ENCODE assay signal across 1 fruit fly cellular context in genomic region chr3R:25631079-25631478, dm6.
A peak's percentile ranks its signal among the peaks of the same experiment; 100 is the strongest.
TF ChIP-seq lines count a peak whose summit lies in the region.

No protein-coding gene starts in this region.

TF ChIP-seq in whole organism, embryonic, 481 proteins besides CTCF, POLR2A, EP300 and RAD21 (continued from another document and continues in another):
- peak; percentile 44; the same call in 1 of the 2 replicates for TF ChIP-seq Taf1 (GFP tag; IDR thresholded peaks at IDR 0.05; lab: Robert Waterston, UW)
- TF ChIP-seq nmo (GFP tag; optimal IDR thresholded peaks at IDR 0.05; lab: Kevin White, UChicago), result peak; percentile 58
- TF ChIP-seq fd102C (GFP tag; optimal IDR thresholded peaks at IDR 0.05; lab: Kevin White, UChicago), result no peak
- peak; percentile 95 for TF ChIP-seq sens (GFP tag; lab: Kevin White, UChicago)
- TF ChIP-seq usp (GFP tag; optimal IDR thresholded peaks at IDR 0.05; lab: Kevin White, UChicago), result no peak
- TF ChIP-seq CG18599 (GFP tag; optimal IDR thresholded peaks at IDR 0.05; lab: Kevin White, UChicago), result peak; percentile 90
- TF ChIP-seq cg (GFP tag; optimal IDR thresholded peaks at IDR 0.05; lab: Kevin White, UChicago), result no peak
- no peak; the same call in 1 of the 2 replicates for TF ChIP-seq Lim3 (GFP tag; IDR thresholded peaks at IDR 0.05; lab: Robert Waterston, UW)
- TF ChIP-seq CG3838 (GFP tag; optimal IDR thresholded peaks at IDR 0.05; lab: Kevin White, UChicago), result no peak
- no peak for TF ChIP-seq Nf-YB (GFP tag; optimal IDR thresholded peaks at IDR 0.05; lab: Kevin White, UChicago)
- peak; percentile 56 for TF ChIP-seq croc (GFP tag; conservative IDR thresholded peaks at IDR 0.05; lab: Robert Waterston, UW)
- TF ChIP-seq Pdp1 (GFP tag; optimal IDR thresholded peaks at IDR 0.05; lab: Kevin White, UChicago), result peak; percentile 56 to 60
- peak; percentile 59 for TF ChIP-seq scrt (GFP tag; optimal IDR thresholded peaks at IDR 0.05; lab: Kevin White, UChicago)
- peak; percentile 60 for TF ChIP-seq onecut (GFP tag; IDR thresholded peaks at IDR 0.05; lab: Robert Waterston, UW)
- no peak for TF ChIP-seq pzg (GFP tag; optimal IDR thresholded peaks at IDR 0.05; lab: Kevin White, UChicago)
- TF ChIP-seq zf30C (GFP tag; optimal IDR thresholded peaks at IDR 0.05; lab: Kevin White, UChicago), result peak; percentile 77
- peak; percentile 55 for TF ChIP-seq her (GFP tag; optimal IDR thresholded peaks at IDR 0.05; lab: Kevin White, UChicago)
- peak; percentile 11 for TF ChIP-seq Ets97D (GFP tag; optimal IDR thresholded peaks at IDR 0.05; lab: Kevin White, UChicago)
- no peak for TF ChIP-seq CG6683 (GFP tag; optimal IDR thresholded peaks at IDR 0.05; lab: Kevin White, UChicago)
- no peak for TF ChIP-seq cad (GFP tag; optimal IDR thresholded peaks at IDR 0.05; lab: Kevin White, UChicago)
- peak; percentile 20 for TF ChIP-seq CG6654 (GFP tag; optimal IDR thresholded peaks at IDR 0.05; lab: Kevin White, UChicago)
- peak; percentile 13 for TF ChIP-seq fd64A (GFP tag; optimal IDR thresholded peaks at IDR 0.05; lab: Kevin White, UChicago)
- no peak for TF ChIP-seq CG15073 (GFP tag; optimal IDR thresholded peaks at IDR 0.05; lab: Kevin White, UChicago)
- no peak for TF ChIP-seq CG30020 (tag; optimal IDR thresholded peaks at IDR 0.05; lab: Kevin White, UChicago)
- TF ChIP-seq CG1792 (GFP tag; optimal IDR thresholded peaks at IDR 0.05; lab: Kevin White, UChicago), result peak; percentile 61
- TF ChIP-seq dmrt11E (tag; optimal IDR thresholded peaks at IDR 0.05; lab: Kevin White, UChicago), result peak; percentile 33
- TF ChIP-seq CG9727 (GFP tag; optimal IDR thresholded peaks at IDR 0.05; lab: Kevin White, UChicago), result peak; percentile 56
- peak; percentile 64; the same call in 2 of the 3 replicates for TF ChIP-seq Aef1 (GFP tag; IDR thresholded peaks at IDR 0.05; lab: Robert Waterston, UW)
- TF ChIP-seq CG17912 (GFP tag; optimal IDR thresholded peaks at IDR 0.05; lab: Kevin White, UChicago), result no peak
- peak; percentile 72 for TF ChIP-seq CG10979 (tag; optimal IDR thresholded peaks at IDR 0.05; lab: Kevin White, UChicago)
- peak; percentile 56 for TF ChIP-seq CG13296 (GFP tag; optimal IDR thresholded peaks at IDR 0.05; lab: Kevin White, UChicago)
- TF ChIP-seq CG16863 (GFP tag; optimal IDR thresholded peaks at IDR 0.05; lab: Kevin White, UChicago), result peak; percentile 70
- TF ChIP-seq Max (GFP tag; optimal IDR thresholded peaks at IDR 0.05; lab: Kevin White, UChicago), result peak; percentile 17
- peak; percentile 57 for TF ChIP-seq Ssrp (tag; optimal IDR thresholded peaks at IDR 0.05; lab: Kevin White, UChicago)
- TF ChIP-seq dm (GFP tag; optimal IDR thresholded peaks at IDR 0.05; lab: Kevin White, UChicago), result peak; percentile 9
- peak; percentile 37 to 71 for TF ChIP-seq Hr51 (GFP tag; optimal IDR thresholded peaks at IDR 0.05; lab: Kevin White, UChicago)
- TF ChIP-seq MBD-R2 (GFP tag; IDR thresholded peaks at IDR 0.05; lab: Robert Waterston, UW), result peak; percentile 34; the same call in 1 of the 2 replicates
- TF ChIP-seq ab (GFP tag; optimal IDR thresholded peaks at IDR 0.05; lab: Kevin White, UChicago), result peak; percentile 29
- TF ChIP-seq corto (GFP tag; optimal IDR thresholded peaks at IDR 0.05; lab: Kevin White, UChicago), result no peak
- no peak for TF ChIP-seq CG10321 (GFP tag; IDR thresholded peaks at IDR 0.05; lab: Robert Waterston, UW)
- TF ChIP-seq mam (GFP tag; optimal IDR thresholded peaks at IDR 0.05; lab: Kevin White, UChicago), result peak; percentile 75
- TF ChIP-seq Sry-β (GFP tag; optimal IDR thresholded peaks at IDR 0.05; lab: Kevin White, UChicago), result no peak
- no peak for TF ChIP-seq lov (optimal IDR thresholded peaks at IDR 0.05; lab: Kevin White, UChicago)
- TF ChIP-seq lov (GFP tag; IDR thresholded peaks at IDR 0.05; lab: Robert Waterston, UW), result no peak
- TF ChIP-seq zfh1 (GFP tag; IDR thresholded peaks at IDR 0.05; lab: Robert Waterston, UW), result peak; percentile 72
- peak; percentile 20 for TF ChIP-seq NC2β (GFP tag; optimal IDR thresholded peaks at IDR 0.05; lab: Kevin White, UChicago)
- peak; percentile 63 for TF ChIP-seq HmgZ (tag; optimal IDR thresholded peaks at IDR 0.05; lab: Kevin White, UChicago)
- TF ChIP-seq p53 (GFP tag; optimal IDR thresholded peaks at IDR 0.05; lab: Kevin White, UChicago), result no peak
- TF ChIP-seq otp (GFP tag; IDR thresholded peaks at IDR 0.05; lab: Robert Waterston, UW), result peak; percentile 49; the same call in 1 of the 3 replicates
- TF ChIP-seq Oaz (GFP tag; IDR thresholded peaks at IDR 0.05; lab: Robert Waterston, UW), result 0 out of 2 replicates have a peak, but pooled peaks have one; percentile 11
- TF ChIP-seq lola (GFP tag; optimal IDR thresholded peaks at IDR 0.05; lab: Kevin White, UChicago), result peak in 1 of 3 experiments; percentile 39
- no peak for TF ChIP-seq CG13287 (GFP tag; IDR thresholded peaks at IDR 0.05; lab: Robert Waterston, UW; ENCODE audit: partially characterized antibody)
- TF ChIP-seq unpg (GFP tag; optimal IDR thresholded peaks at IDR 0.05; lab: Kevin White, UChicago), result peak; percentile 72
- no peak for TF ChIP-seq HLHmδ (GFP tag; optimal IDR thresholded peaks at IDR 0.05; lab: Kevin White, UChicago)
- no peak for TF ChIP-seq CG4854 (GFP tag; optimal IDR thresholded peaks at IDR 0.05; lab: Kevin White, UChicago)
- TF ChIP-seq Oli (tag; optimal IDR thresholded peaks at IDR 0.05; lab: Kevin White, UChicago), result peak; percentile 68
- TF ChIP-seq crc (GFP tag; optimal IDR thresholded peaks at IDR 0.05; lab: Kevin White, UChicago), result peak; percentile 56
- no peak for TF ChIP-seq peb (GFP tag; IDR thresholded peaks at IDR 0.05; lab: Robert Waterston, UW)
- TF ChIP-seq CG1024 (GFP tag; IDR thresholded peaks at IDR 0.05; lab: Robert Waterston, UW), result peak; percentile 60
- peak; percentile 57 for TF ChIP-seq E2f1 (GFP tag; IDR thresholded peaks at IDR 0.05; lab: Robert Waterston, UW)
- peak; percentile 72 for TF ChIP-seq PHDP (tag; optimal IDR thresholded peaks at IDR 0.05; lab: Kevin White, UChicago)
- TF ChIP-seq Atf3 (GFP tag; optimal IDR thresholded peaks at IDR 0.05; lab: Kevin White, UChicago), result peak; percentile 11
- peak; percentile 62 for TF ChIP-seq Meics (GFP tag; optimal IDR thresholded peaks at IDR 0.05; lab: Kevin White, UChicago)
- peak; percentile 55 for TF ChIP-seq CG12219 (GFP tag; optimal IDR thresholded peaks at IDR 0.05; lab: Kevin White, UChicago)
- TF ChIP-seq grn (GFP tag; optimal IDR thresholded peaks at IDR 0.05; lab: Kevin White, UChicago), result no peak
- TF ChIP-seq chinmo (GFP tag; IDR thresholded peaks at IDR 0.05; lab: Robert Waterston, UW; ENCODE audit: partially characterized antibody), result no peak
- no peak for TF ChIP-seq unc-4 (GFP tag; IDR thresholded peaks at IDR 0.05; lab: Robert Waterston, UW; ENCODE audit: partially characterized antibody)
- no peak for TF ChIP-seq pita (GFP tag; optimal IDR thresholded peaks at IDR 0.05; lab: Kevin White, UChicago)
- peak; percentile 6 for TF ChIP-seq CG15696 (tag; optimal IDR thresholded peaks at IDR 0.05; lab: Kevin White, UChicago)
- TF ChIP-seq CG10654 (GFP tag; optimal IDR thresholded peaks at IDR 0.05; lab: Kevin White, UChicago), result peak; percentile 45
- TF ChIP-seq Fer3 (tag; optimal IDR thresholded peaks at IDR 0.05; lab: Kevin White, UChicago), result peak; percentile 70
- peak in 1 of 2 experiments; percentile 1 for TF ChIP-seq crp (GFP tag; optimal IDR thresholded peaks at IDR 0.05; lab: Kevin White, UChicago)
- TF ChIP-seq amos (GFP tag; IDR thresholded peaks at IDR 0.05; lab: Robert Waterston, UW; ENCODE audit: partially characterized antibody), result no peak
- no peak for TF ChIP-seq sc (optimal IDR thresholded peaks at IDR 0.05; lab: Kevin White, UChicago)
- peak; percentile 63 for TF ChIP-seq sc (GFP tag; optimal IDR thresholded peaks at IDR 0.05; lab: Kevin White, UChicago)
- TF ChIP-seq pros (GFP tag; optimal IDR thresholded peaks at IDR 0.05; lab: Kevin White, UChicago), result peak; percentile 91
- TF ChIP-seq salm (tag; optimal IDR thresholded peaks at IDR 0.05; lab: Kevin White, UChicago), result peak; percentile 1
- no peak for TF ChIP-seq BEAF-32 (GFP tag; optimal IDR thresholded peaks at IDR 0.05; lab: Kevin White, UChicago)
- TF ChIP-seq CG14050 (GFP tag; IDR thresholded peaks at IDR 0.05; lab: Robert Waterston, UW), result peak; percentile 57; the same call in 2 of the 3 replicates
- TF ChIP-seq esg (GFP tag; conservative IDR thresholded peaks at IDR 0.05; lab: Robert Waterston, UW), result peak; percentile 75
- peak; percentile 47 for TF ChIP-seq CG1233 (GFP tag; optimal IDR thresholded peaks at IDR 0.05; lab: Kevin White, UChicago)
- TF ChIP-seq pfk (GFP tag; optimal IDR thresholded peaks at IDR 0.05; lab: Kevin White, UChicago), result no peak
- peak; percentile 46 for TF ChIP-seq sd (tag; optimal IDR thresholded peaks at IDR 0.05; lab: Kevin White, UChicago)
- peak; percentile 58 for TF ChIP-seq pho (GFP tag; optimal IDR thresholded peaks at IDR 0.05; lab: Kevin White, UChicago)
- no peak for TF ChIP-seq Hmx (GFP tag; optimal IDR thresholded peaks at IDR 0.05; lab: Kevin White, UChicago)
- peak; percentile 47 for TF ChIP-seq CG3407 (GFP tag; optimal IDR thresholded peaks at IDR 0.05; lab: Kevin White, UChicago)
- peak; percentile 70 for TF ChIP-seq seq (GFP tag; IDR thresholded peaks at IDR 0.05; lab: Robert Waterston, UW)
- peak; percentile 61 for TF ChIP-seq CG10209 (GFP tag; optimal IDR thresholded peaks at IDR 0.05; lab: Kevin White, UChicago)
- no peak for TF ChIP-seq Vsx1 (GFP tag; optimal IDR thresholded peaks at IDR 0.05; lab: Kevin White, UChicago)
- peak; percentile 73 for TF ChIP-seq CG13424 (tag; optimal IDR thresholded peaks at IDR 0.05; lab: Kevin White, UChicago)
- TF ChIP-seq Rfx (GFP tag; IDR thresholded peaks at IDR 0.05; lab: Robert Waterston, UW), result peak; percentile 69
- TF ChIP-seq CG12942 (GFP tag; optimal IDR thresholded peaks at IDR 0.05; lab: Kevin White, UChicago), result no peak
- peak; percentile 10 for TF ChIP-seq CG13123 (GFP tag; optimal IDR thresholded peaks at IDR 0.05; lab: Kevin White, UChicago)
- peak; percentile 44 for TF ChIP-seq NK7.1 (GFP tag; optimal IDR thresholded peaks at IDR 0.05; lab: Kevin White, UChicago)
- TF ChIP-seq CG18011 (GFP tag; optimal IDR thresholded peaks at IDR 0.05; lab: Kevin White, UChicago), result no peak
- TF ChIP-seq ewg (GFP tag; optimal IDR thresholded peaks at IDR 0.05; lab: Kevin White, UChicago), result peak; percentile 48
- TF ChIP-seq CG3847 (GFP tag; IDR thresholded peaks at IDR 0.05; lab: Robert Waterston, UW), result peak; percentile 62
- peak; percentile 80 for TF ChIP-seq Fer1 (GFP tag; optimal IDR thresholded peaks at IDR 0.05; lab: Kevin White, UChicago)
- TF ChIP-seq gsb-n (tag; optimal IDR thresholded peaks at IDR 0.05; lab: Kevin White, UChicago), result peak; percentile 41
- peak; percentile 63 for TF ChIP-seq CG15601 (tag; optimal IDR thresholded peaks at IDR 0.05; lab: Kevin White, UChicago)
- no peak for TF ChIP-seq CG12299 (tag; optimal IDR thresholded peaks at IDR 0.05; lab: Kevin White, UChicago)
- TF ChIP-seq Stat92E (GFP tag; optimal IDR thresholded peaks at IDR 0.05; lab: Kevin White, UChicago), result no peak
- peak; percentile 92 for TF ChIP-seq Ets65A (GFP tag; lab: Kevin White, UChicago)
- peak; percentile 74 for TF ChIP-seq CG7556 (GFP tag; optimal IDR thresholded peaks at IDR 0.05; lab: Kevin White, UChicago)
- peak; percentile 71 for TF ChIP-seq nerfin-1 (tag; optimal IDR thresholded peaks at IDR 0.05; lab: Kevin White, UChicago)
- peak; percentile 24 for TF ChIP-seq CG15011 (GFP tag; optimal IDR thresholded peaks at IDR 0.05; lab: Kevin White, UChicago)
- peak; percentile 36 for TF ChIP-seq ERR (GFP tag; optimal IDR thresholded peaks at IDR 0.05; lab: Kevin White, UChicago)
- TF ChIP-seq ro (GFP tag; IDR thresholded peaks at IDR 0.05; lab: Robert Waterston, UW), result no peak
- no peak for TF ChIP-seq br (optimal IDR thresholded peaks at IDR 0.05; lab: Kevin White, UChicago)
- no peak for TF ChIP-seq eve (GFP tag; optimal IDR thresholded peaks at IDR 0.05; lab: Kevin White, UChicago)
- peak; percentile 5 for TF ChIP-seq CG33557 (GFP tag; optimal IDR thresholded peaks at IDR 0.05; lab: Kevin White, UChicago)
- no peak for TF ChIP-seq nom (GFP tag; optimal IDR thresholded peaks at IDR 0.05; lab: Kevin White, UChicago)
- peak; percentile 53 for TF ChIP-seq repo (GFP tag; optimal IDR thresholded peaks at IDR 0.05; lab: Kevin White, UChicago)
- TF ChIP-seq mld (GFP tag; IDR thresholded peaks at IDR 0.05; lab: Robert Waterston, UW; ENCODE audit: partially characterized antibody), result no peak
- TF ChIP-seq NC2α (GFP tag; optimal IDR thresholded peaks at IDR 0.05; lab: Kevin White, UChicago), result no peak
- TF ChIP-seq Hr3 (GFP tag; optimal IDR thresholded peaks at IDR 0.05; lab: Kevin White, UChicago), result peak; percentile 43
- peak; percentile 74 for TF ChIP-seq CG7839 (tag; optimal IDR thresholded peaks at IDR 0.05; lab: Kevin White, UChicago)
- TF ChIP-seq ac (GFP tag; optimal IDR thresholded peaks at IDR 0.05; lab: Kevin White, UChicago), result no peak
- peak; percentile 83 for TF ChIP-seq Antp (GFP tag; optimal IDR thresholded peaks at IDR 0.05; lab: Kevin White, UChicago)
- no peak for TF ChIP-seq TFAM (GFP tag; optimal IDR thresholded peaks at IDR 0.05; lab: Kevin White, UChicago)
- peak; percentile 60 to 67 for TF ChIP-seq dpn (GFP tag; optimal IDR thresholded peaks at IDR 0.05; lab: Kevin White, UChicago)
- 0 out of 2 replicates have a peak, but pooled peaks have one; percentile 29 for TF ChIP-seq CG7372 (GFP tag; IDR thresholded peaks at IDR 0.05; lab: Robert Waterston, UW)
- TF ChIP-seq CG12391 (tag; optimal IDR thresholded peaks at IDR 0.05; lab: Kevin White, UChicago), result peak; percentile 66
- peak; percentile 25 for TF ChIP-seq Mad (GFP tag; optimal IDR thresholded peaks at IDR 0.05; lab: Kevin White, UChicago)
- peak; percentile 26; the same call in 1 of the 2 replicates for TF ChIP-seq sens-2 (GFP tag; IDR thresholded peaks at IDR 0.05; lab: Robert Waterston, UW)
- TF ChIP-seq CG34224 (GFP tag; IDR thresholded peaks at IDR 0.05; lab: Robert Waterston, UW; ENCODE audit: partially characterized antibody), result no peak
- peak; percentile 79 for TF ChIP-seq Hmr (GFP tag; optimal IDR thresholded peaks at IDR 0.05; lab: Kevin White, UChicago)
- TF ChIP-seq Dip2 (GFP tag; IDR thresholded peaks at IDR 0.05; lab: Robert Waterston, UW), result no peak
- TF ChIP-seq odd (GFP tag; optimal IDR thresholded peaks at IDR 0.05; lab: Kevin White, UChicago), result no peak
- TF ChIP-seq dan (GFP tag; IDR thresholded peaks at IDR 0.05; lab: Robert Waterston, UW), result no peak
- TF ChIP-seq CG31388 (GFP tag; optimal IDR thresholded peaks at IDR 0.05; lab: Kevin White, UChicago), result no peak
- TF ChIP-seq al (GFP tag; IDR thresholded peaks at IDR 0.05; lab: Robert Waterston, UW), result 0 out of 2 replicates have a peak, but pooled peaks have one; percentile 28
